Worm (Caenorhabditis elegans): ENCODE results near the gene clec-20.

The clec-20 gene

ce11 chrII:1608915-1609314 is 13.9 kb upstream of the clec-20 start (continued):
- TF ChIP-seq F10B5.3 (tag; optimal IDR thresholded peaks at IDR 0.05) (no peak), daf-16 (GFP tag; optimal IDR thresholded peaks at IDR 0.05) (no peak), daf-16 (tag; optimal IDR thresholded peaks at IDR 0.05) (peak; percentile 85)

ce11 chrII:1607575-1607974 is 12.5 kb upstream of the clec-20 start:
- TF ChIP-seq mes-2 (tag; optimal IDR thresholded peaks at IDR 0.05; ENCODE audit: poor library complexity, severe bottlenecking): no peak
- no peak for TF ChIP-seq duxl-1 (tag; optimal IDR thresholded peaks at IDR 0.05; ENCODE audit: poor library complexity)
- no peak for TF ChIP-seq snpc-4 (tag; optimal IDR thresholded peaks at IDR 0.05)
- TF ChIP-seq lin-1 (GFP tag; IDR thresholded peaks at IDR 0.05): no peak
- no peak for TF ChIP-seq nhr-42 (GFP tag; IDR thresholded peaks at IDR 0.05)
- TF ChIP-seq Y48G9A.11 (GFP tag; IDR thresholded peaks at IDR 0.05): no peak
- TF ChIP-seq dmd-6 (GFP tag; IDR thresholded peaks at IDR 0.05): no peak
- TF ChIP-seq set-16 (GFP tag; IDR thresholded peaks at IDR 0.05): no peak
- no peak for TF ChIP-seq dmd-9 (GFP tag; IDR thresholded peaks at IDR 0.05)
- no peak for TF ChIP-seq skn-1 (tag; optimal IDR thresholded peaks at IDR 0.05)
- TF ChIP-seq madf-5 (GFP tag; IDR thresholded peaks at IDR 0.05): no peak
- TF ChIP-seq hlh-11 (tag; optimal IDR thresholded peaks at IDR 0.05): peak; percentile 15
- TF ChIP-seq nhr-11 (tag; optimal IDR thresholded peaks at IDR 0.05): no peak
- no peak for TF ChIP-seq nhr-102 (tag; optimal IDR thresholded peaks at IDR 0.05)
- no peak for TF ChIP-seq gei-8 (GFP tag; optimal IDR thresholded peaks at IDR 0.05)
- peak; percentile 48 for TF ChIP-seq nhr-28 (tag; optimal IDR thresholded peaks at IDR 0.05)
- TF ChIP-seq nhr-77 (tag; optimal IDR thresholded peaks at IDR 0.05): peak; percentile 46
- TF ChIP-seq pqm-1 (tag; optimal IDR thresholded peaks at IDR 0.05): peak; percentile 80
- no peak for TF ChIP-seq daf-16 (GFP tag; optimal IDR thresholded peaks at IDR 0.05)
- TF ChIP-seq daf-16 (tag; optimal IDR thresholded peaks at IDR 0.05): peak; percentile 86
- no peak for TF ChIP-seq vab-7 (GFP tag; IDR thresholded peaks at IDR 0.05)
- TF ChIP-seq egl-27 (tag; optimal IDR thresholded peaks at IDR 0.05): no peak
- no peak for TF ChIP-seq ceh-28 (tag; optimal IDR thresholded peaks at IDR 0.05)
- TF ChIP-seq ztf-7 (tag; optimal IDR thresholded peaks at IDR 0.05): no peak

ce11 chrII:1606079-1606478 is 11.0 kb upstream of the clec-20 start, which contains the start of gene bath-33:
bath-33 (minus strand) TSS chrII:1606179.
- TF ChIP-seq lsy-2 (tag; optimal IDR thresholded peaks at IDR 0.05): no peak
- TF ChIP-seq nhr-237 (tag; optimal IDR thresholded peaks at IDR 0.05): no peak
- no peak for TF ChIP-seq ceh-82 (tag; optimal IDR thresholded peaks at IDR 0.05)
- no peak for TF ChIP-seq egl-27 (tag; optimal IDR thresholded peaks at IDR 0.05)
- no peak for TF ChIP-seq daf-8 (GFP tag; IDR thresholded peaks at IDR 0.05)

ce11 chrII:1605010-1605409 is 10.0 kb upstream of the clec-20 start:
- TF ChIP-seq nhr-28 (tag; optimal IDR thresholded peaks at IDR 0.05) (no peak), lin-1 (GFP tag; IDR thresholded peaks at IDR 0.05) (no peak), tra-1 (GFP tag; IDR thresholded peaks at IDR 0.05) (no peak), attf-4 (tag; optimal IDR thresholded peaks at IDR 0.05) (no peak), unc-62 (GFP tag; optimal IDR thresholded peaks at IDR 0.05 in 1 of 2) (no peak), unc-62 (tag; optimal IDR thresholded peaks at IDR 0.05) (no peak), mes-2 (tag; optimal IDR thresholded peaks at IDR 0.05; ENCODE audit: poor library complexity, severe bottlenecking) (no peak), spr-1 (tag; optimal IDR thresholded peaks at IDR 0.05) (no peak)

- TF ChIP-seq T20F7.1 (GFP tag; optimal IDR thresholded peaks at IDR 0.05) (no peak), F26F4.8 (GFP tag; conservative IDR thresholded peaks at IDR 0.05) (no peak), Y105C5A.15 (GFP tag; IDR thresholded peaks at IDR 0.05) (no peak), set-16 (GFP tag; IDR thresholded peaks at IDR 0.05) (peak; percentile 84)
Measured at ce11 chrII:1603049-1603448, 8.0 kb upstream of the clec-20 start.

All from whole organism, L4 larva.